Worm (Caenorhabditis elegans) whole organism, midembryonic: ENCODE results near the gene clec-19.

Experiments used
- T22C8.4 ChIP-seq: fragments of 200-800 bp; sonication (Bioruptor generic); IDR thresholded peaks from 2 replicates; pipeline ENCODE4 v1.3.6; 2022; ENCODE audit warnings: missing genetic modification characterization, missing compliant biosample characterization
- cog-1 ChIP-seq: sonication (generic microtip); optimal IDR thresholded peaks from 2 replicates; lab custom pipeline; 2016; ENCODE audit warnings: missing genetic modification characterization, missing compliant biosample characterization
- flt-1 ChIP-seq: fragments of 200-800 bp; sonication (Bioruptor generic); IDR thresholded peaks from 2 replicates; pipeline ENCODE4 v1.3.6; 2022; ENCODE audit warnings: missing genetic modification characterization, missing compliant biosample characterization
- klf-2 ChIP-seq: fragments of 200-800 bp; sonication (Bioruptor generic); conservative IDR thresholded peaks from 2 replicates; pipeline ENCODE4 v1.3.6; 2022; ENCODE audit warnings: missing genetic modification reagents, missing genetic modification characterization, missing compliant biosample characterization
- med-1 ChIP-seq: sonication (generic microtip); optimal IDR thresholded peaks from 2 replicates; lab custom pipeline; 2017; ENCODE audit warnings: missing genetic modification characterization, mild to moderate bottlenecking, missing compliant biosample characterization, antibody characterized with exemption, missing genetic modification reagents; ENCODE audit not compliant: insufficient read depth
- ref-1 ChIP-seq: fragments of 200-800 bp; sonication (Bioruptor generic); conservative IDR thresholded peaks from 2 replicates; pipeline ENCODE4 v1.3.6; 2022; ENCODE audit warnings: missing genetic modification reagents, missing genetic modification characterization, missing compliant biosample characterization
- ztf-23 ChIP-seq: fragments of 200-800 bp; sonication (Bioruptor generic); IDR thresholded peaks from 2 replicates; pipeline ENCODE4 v1.3.6; 2022; ENCODE audit warnings: missing genetic modification reagents, missing genetic modification characterization, missing compliant biosample characterization

DNA sequence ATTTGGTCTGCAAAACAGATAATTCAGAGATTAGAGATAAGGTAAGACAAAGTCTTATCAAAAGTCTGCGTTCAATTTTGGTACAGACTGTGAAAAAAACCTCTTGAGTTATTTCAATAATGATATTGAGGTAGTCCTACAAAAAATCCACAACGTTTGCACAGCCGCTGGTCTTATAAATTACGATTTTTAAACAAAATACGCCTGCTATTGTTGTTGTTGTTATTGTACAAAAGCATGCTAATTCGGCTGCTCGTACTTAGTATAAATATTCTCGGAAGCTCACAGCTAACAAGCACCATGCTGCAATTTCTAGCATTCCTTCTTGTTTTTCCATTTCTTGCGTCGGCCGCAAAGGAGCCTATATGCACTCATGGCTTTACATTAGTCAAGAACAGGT lies at the start of gene clec-19:
- TF ChIP-seq ref-1, result no peak
- TF ChIP-seq T22C8.4 (GFP tag; lab: Robert Waterston, UW), result no peak
- no peak for TF ChIP-seq flt-1 (GFP tag; lab: Robert Waterston, UW)
- no peak for TF ChIP-seq med-1 (GFP tag; lab: Kevin White, UChicago)
- no peak for TF ChIP-seq ztf-23 (GFP tag; lab: Robert Waterston, UW)
- TF ChIP-seq cog-1 (tag; lab: Kevin White, UChicago), result no peak
- TF ChIP-seq klf-2 (GFP tag; lab: Robert Waterston, UW), result no peak
